Fruit fly (Drosophila melanogaster): ENCODE results near the gene CG7049.

Gene CG7049

DNA sequence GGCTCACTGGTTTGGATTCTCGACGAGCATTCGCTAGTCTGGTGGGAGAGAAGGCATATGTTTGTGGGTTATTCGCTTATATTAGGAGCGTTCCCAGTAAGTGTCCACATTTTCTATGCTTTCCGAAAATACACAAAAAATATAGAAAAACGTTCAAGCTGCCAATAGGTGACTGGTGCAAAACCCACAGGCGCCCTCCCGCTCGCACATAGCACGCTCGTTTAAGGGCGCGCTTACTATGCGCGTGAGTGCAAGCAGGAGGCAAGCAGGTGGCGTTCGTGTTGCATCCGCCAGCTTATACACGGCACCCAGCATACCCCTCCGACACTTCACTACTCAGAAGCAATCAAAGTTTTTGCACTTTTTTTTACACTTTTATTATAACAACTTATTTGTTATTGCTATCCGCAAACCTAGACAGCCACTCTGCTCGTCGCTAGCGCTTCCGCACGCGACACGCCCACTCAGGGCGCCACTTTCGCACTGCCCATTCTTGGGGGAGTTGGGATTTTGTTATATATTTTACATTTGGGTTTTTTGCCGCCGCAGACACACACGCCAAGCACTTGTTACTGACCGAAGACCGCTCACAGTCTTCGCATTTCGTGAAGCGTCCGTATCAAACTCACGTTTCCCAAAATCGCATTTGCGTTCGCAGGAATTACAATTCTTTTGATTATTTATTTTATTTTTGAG lies 23.2 kb upstream of the CG7049 start:
- TF ChIP-seq yki (optimal IDR thresholded peaks at IDR 0.05) (no peak), Rx (GFP tag; IDR thresholded peaks at IDR 0.05) (0 out of 2 replicates have a peak, but pooled peaks have one; percentile 17), HmgD (GFP tag; optimal IDR thresholded peaks at IDR 0.05) (peak; percentile 93), CG14965 (GFP tag; optimal IDR thresholded peaks at IDR 0.05; ENCODE audit: borderline replicate concordance) (no peak), zfh1 (GFP tag; IDR thresholded peaks at IDR 0.05) (0 out of 3 replicates have a peak, but pooled peaks have one; percentile 13), Ptx1 (GFP tag; IDR thresholded peaks at IDR 0.05) (peak; percentile 45), CG3065 (GFP tag; optimal IDR thresholded peaks at IDR 0.05) (no peak), CG6791 (GFP tag; IDR thresholded peaks at IDR 0.05; ENCODE audit: partially characterized antibody) (peak; percentile 4; the same call in 2 of the 3 replicates), chn (GFP tag; optimal IDR thresholded peaks at IDR 0.05) (peak; percentile 84), wor (GFP tag; IDR thresholded peaks at IDR 0.05) (peak; percentile 51), tx (GFP tag; optimal IDR thresholded peaks at IDR 0.05) (peak; percentile 5), ara (GFP tag; IDR thresholded peaks at IDR 0.05) (no peak), dm (GFP tag; optimal IDR thresholded peaks at IDR 0.05) (peak; percentile 71), zfh2 (GFP tag; optimal IDR thresholded peaks at IDR 0.05) (peak; percentile 25), vvl (GFP tag; IDR thresholded peaks at IDR 0.05) (peak; percentile 56), Dad (GFP tag; optimal IDR thresholded peaks at IDR 0.05) (peak; percentile 42), CG10321 (GFP tag; IDR thresholded peaks at IDR 0.05) (peak; percentile 87), ewg (GFP tag; optimal IDR thresholded peaks at IDR 0.05) (peak; percentile 63), pfk (GFP tag; optimal IDR thresholded peaks at IDR 0.05) (no peak), nmo (GFP tag; optimal IDR thresholded peaks at IDR 0.05) (peak; percentile 61), ken (GFP tag; IDR thresholded peaks at IDR 0.05) (peak; percentile 67; the same call in 2 of the 3 replicates), CG8478 (optimal IDR thresholded peaks at IDR 0.05) (peak; percentile 91), eyg (GFP tag; optimal IDR thresholded peaks at IDR 0.05) (no peak), CG6272 (GFP tag; IDR thresholded peaks at IDR 0.05) (peak; percentile 62), CG5245 (GFP tag; optimal IDR thresholded peaks at IDR 0.05) (no peak), danr (GFP tag; IDR thresholded peaks at IDR 0.05) (0 out of 2 replicates have a peak, but pooled peaks have one; percentile 8), Atf-2 (GFP tag; optimal IDR thresholded peaks at IDR 0.05) (peak; percentile 1), CG13424 (tag; optimal IDR thresholded peaks at IDR 0.05) (peak; percentile 39), Gug (GFP tag; IDR thresholded peaks at IDR 0.05) (peak; percentile 28; the same call in 1 of the 4 replicates), jumu (GFP tag; optimal IDR thresholded peaks at IDR 0.05) (peak; percentile 48), CG4424 (GFP tag; optimal IDR thresholded peaks at IDR 0.05) (no peak), Dek (tag; optimal IDR thresholded peaks at IDR 0.05) (peak; percentile 35), Sry-δ (GFP tag; optimal IDR thresholded peaks at IDR 0.05) (peak; percentile 17), Bdp1 (GFP tag; optimal IDR thresholded peaks at IDR 0.05) (no peak), pum (GFP tag; optimal IDR thresholded peaks at IDR 0.05) (peak; percentile 32), CG32532 (GFP tag; IDR thresholded peaks at IDR 0.05) (peak; percentile 55; the same call in 1 of the 2 replicates), CG32767 (GFP tag; IDR thresholded peaks at IDR 0.05) (peak; percentile 78), Drgx (GFP tag; IDR thresholded peaks at IDR 0.05) (0 out of 2 replicates have a peak, but pooled peaks have one; percentile 19), CG9932 (GFP tag; IDR thresholded peaks at IDR 0.05) (peak; percentile 44), CG13287 (GFP tag; IDR thresholded peaks at IDR 0.05; ENCODE audit: partially characterized antibody) (peak; percentile 46; the same call in 1 of the 2 replicates), Med (GFP tag) (peak; percentile 93), CG4820 (GFP tag; optimal IDR thresholded peaks at IDR 0.05) (peak; percentile 7), CG9797 (GFP tag; optimal IDR thresholded peaks at IDR 0.05) (peak; percentile 13), ssp (GFP tag; IDR thresholded peaks at IDR 0.05) (no peak), CG12299 (tag; optimal IDR thresholded peaks at IDR 0.05) (peak; percentile 13), trem (tag; optimal IDR thresholded peaks at IDR 0.05) (no peak), CG32772 (GFP tag; IDR thresholded peaks at IDR 0.05) (peak; percentile 63; the same call in 1 of the 2 replicates), tna (GFP tag; IDR thresholded peaks at IDR 0.05; ENCODE audit: partially characterized antibody) (0 out of 2 replicates have a peak, but pooled peaks have one; percentile 26), TFAM (GFP tag; optimal IDR thresholded peaks at IDR 0.05) (no peak), repo (GFP tag; optimal IDR thresholded peaks at IDR 0.05) (no peak), BtbVII (GFP tag; optimal IDR thresholded peaks at IDR 0.05) (no peak)
